Worm (Caenorhabditis elegans) whole organism, L2 larva: Measurements from ENCODE around the gene xbx-3.
"Not testable (repeated sequence)": the region's sequence is repeated elsewhere in the genome, so short reads cannot be mapped to it uniquely, and the experiment has no call there.

ENCODE experiments used
- C34F6.9 ChIP-seq: fragments of 150-350 bp; optimal IDR thresholded peaks from 2 replicates; lab custom pipeline; 2014; ENCODE audit warnings: missing biosample characterization, missing genetic modification characterization
- F13H6.1 ChIP-seq: sonication (generic microtip); optimal IDR thresholded peaks from 2 replicates; lab custom pipeline; 2016; ENCODE audit warnings: missing genetic modification characterization, missing compliant biosample characterization
- R02D3.7 ChIP-seq: fragments of 150-350 bp; optimal IDR thresholded peaks from 2 replicates; lab custom pipeline; 2014; ENCODE audit warnings: missing biosample characterization, missing genetic modification characterization
- Y55F3AM.14 ChIP-seq: fragments of 200-800 bp; sonication (Bioruptor generic); optimal IDR thresholded peaks from 2 replicates; lab custom pipeline; 2018; ENCODE audit warnings: mild to moderate bottlenecking, missing genetic modification characterization, missing compliant biosample characterization
- ZK546.5 ChIP-seq: sonication (generic microtip); optimal IDR thresholded peaks from 2 replicates; lab custom pipeline; 2017; ENCODE audit warnings: missing biosample characterization, missing genetic modification characterization
- aly-2 ChIP-seq: fragments of 150-350 bp; optimal IDR thresholded peaks from 2 replicates; lab custom pipeline; 2014; ENCODE audit warnings: missing biosample characterization, missing genetic modification characterization
- ama-1 ChIP-seq: fragments of 150-350 bp; optimal IDR thresholded peaks from 2 replicates; lab custom pipeline; 2018; ENCODE audit warnings: inconsistent platforms
- blmp-1 ChIP-seq: sonication (generic microtip); optimal IDR thresholded peaks from 2 replicates; lab custom pipeline; 2017; ENCODE audit warnings: missing genetic modification characterization, mild to moderate bottlenecking, missing compliant biosample characterization, antibody characterized with exemption, moderate library complexity; ENCODE audit not compliant: insufficient read depth
- ceh-16 ChIP-seq: fragments of 150-350 bp; optimal IDR thresholded peaks from 2 replicates; lab custom pipeline; 2014; ENCODE audit warnings: missing biosample characterization, missing genetic modification characterization
- ceh-82 ChIP-seq: fragments of 150-350 bp; optimal IDR thresholded peaks from 2 replicates; lab custom pipeline; 2014; ENCODE audit warnings: missing biosample characterization, missing genetic modification characterization
- dmd-4 ChIP-seq: sonication (generic microtip); optimal IDR thresholded peaks from 2 replicates; lab custom pipeline; 2017; ENCODE audit warnings: missing biosample characterization, missing genetic modification characterization
- egl-27 ChIP-seq: sonication (generic microtip); optimal IDR thresholded peaks from 3 replicates; lab custom pipeline; 2017; ENCODE audit warnings: missing biosample characterization, missing genetic modification reagents, missing genetic modification characterization
- elt-1 ChIP-seq: fragments of 150-350 bp; optimal IDR thresholded peaks from 2 replicates; lab custom pipeline; 2014; ENCODE audit warnings: missing biosample characterization, missing genetic modification characterization
- elt-3 ChIP-seq: sonication (generic microtip); optimal IDR thresholded peaks from 2 replicates; lab custom pipeline; 2017; ENCODE audit warnings: missing biosample characterization, missing genetic modification characterization
- fos-1 ChIP-seq: fragments of 150-350 bp; optimal IDR thresholded peaks from 2 replicates; lab custom pipeline; 2014; ENCODE audit warnings: missing biosample characterization, missing genetic modification characterization
- gmeb-1 ChIP-seq: fragments of 150-350 bp; optimal IDR thresholded peaks from 2 replicates; lab custom pipeline; 2014; ENCODE audit warnings: missing biosample characterization, missing genetic modification characterization
- lin-11 ChIP-seq: fragments of 150-350 bp; sonication (generic microtip); optimal IDR thresholded peaks from 2 replicates; lab custom pipeline; 2014; ENCODE audit warnings: missing biosample characterization, missing genetic modification characterization, inconsistent platforms, mixed read lengths
- lin-39 ChIP-seq: fragments of 150-350 bp; optimal IDR thresholded peaks from 2 replicates; lab custom pipeline; 2014; ENCODE audit warnings: missing biosample characterization, missing genetic modification reagents, missing genetic modification characterization
- lsy-2 ChIP-seq, 2 experiments: fragments of 150-350 bp in 1 of 2; sonication (generic microtip) in 1 of 2; optimal IDR thresholded peaks; 2 replicates each; lab custom pipeline; 2014 to 2017; ENCODE audit warnings: missing biosample characterization in 2 of 2, missing genetic modification characterization in 2 of 2
- mab-5 ChIP-seq: fragments of 150-350 bp; optimal IDR thresholded peaks from 2 replicates; lab custom pipeline; 2014; ENCODE audit warnings: missing biosample characterization, missing genetic modification characterization
- mbf-1 ChIP-seq: sonication (generic microtip); optimal IDR thresholded peaks from 2 replicates; lab custom pipeline; 2017; ENCODE audit warnings: missing biosample characterization, missing genetic modification characterization
- nhr-12 ChIP-seq: fragments of 150-350 bp; optimal IDR thresholded peaks from 2 replicates; lab custom pipeline; 2014; ENCODE audit warnings: missing biosample characterization, missing genetic modification characterization
- nhr-129 ChIP-seq: fragments of 150-350 bp; optimal IDR thresholded peaks from 2 replicates; lab custom pipeline; 2014; ENCODE audit warnings: missing biosample characterization, missing genetic modification characterization
- nhr-21 ChIP-seq: fragments of 150-350 bp; optimal IDR thresholded peaks from 2 replicates; lab custom pipeline; 2014; ENCODE audit warnings: missing biosample characterization, missing genetic modification characterization
- nhr-237 ChIP-seq: fragments of 150-350 bp; optimal IDR thresholded peaks from 2 replicates; lab custom pipeline; 2014; ENCODE audit warnings: missing biosample characterization, missing genetic modification characterization
- nhr-25 ChIP-seq: fragments of 150-350 bp; sonication (generic microtip); optimal IDR thresholded peaks from 3 replicates; lab custom pipeline; 2014; ENCODE audit warnings: missing biosample characterization, missing genetic modification characterization
- nhr-6 ChIP-seq: fragments of 150-350 bp; optimal IDR thresholded peaks from 2 replicates; lab custom pipeline; 2014; ENCODE audit warnings: missing biosample characterization, missing genetic modification characterization
- nhr-77 ChIP-seq: fragments of 150-350 bp; optimal IDR thresholded peaks from 2 replicates; lab custom pipeline; 2014; ENCODE audit warnings: missing biosample characterization, missing genetic modification characterization
- peb-1 ChIP-seq: fragments of 150-350 bp; optimal IDR thresholded peaks from 2 replicates; lab custom pipeline; 2014; ENCODE audit warnings: missing biosample characterization, missing genetic modification characterization
- sma-9 ChIP-seq, 2 experiments: fragments of 150-350 bp in 1 of 2; sonication (generic microtip) in 1 of 2; optimal IDR thresholded peaks; 2 replicates each; lab custom pipeline; 2014 to 2016; ENCODE audit warnings: missing genetic modification characterization in 2 of 2, mild to moderate bottlenecking in 1 of 2, missing biosample characterization in 1 of 2, missing compliant biosample characterization in 1 of 2, missing genetic modification reagents in 1 of 2, moderate library complexity in 1 of 2
- snpc-4 ChIP-seq: fragments of 150-350 bp; optimal IDR thresholded peaks from 2 replicates; lab custom pipeline; 2014; ENCODE audit warnings: missing biosample characterization, missing genetic modification characterization
- unc-62 ChIP-seq: fragments of 150-350 bp; optimal IDR thresholded peaks from 2 replicates; lab custom pipeline; 2014; ENCODE audit warnings: missing biosample characterization, missing genetic modification reagents, missing genetic modification characterization
- ztf-1 ChIP-seq: fragments of 200-800 bp; sonication (Bioruptor generic); conservative IDR thresholded peaks from 2 replicates; pipeline ENCODE4 v1.3.6; 2022; ENCODE audit warnings: missing genetic modification characterization, missing compliant biosample characterization
- ztf-4 ChIP-seq: fragments of 150-350 bp; optimal IDR thresholded peaks from 2 replicates; lab custom pipeline; 2014; ENCODE audit warnings: missing biosample characterization, missing genetic modification characterization

Gene xbx-3

DNA sequence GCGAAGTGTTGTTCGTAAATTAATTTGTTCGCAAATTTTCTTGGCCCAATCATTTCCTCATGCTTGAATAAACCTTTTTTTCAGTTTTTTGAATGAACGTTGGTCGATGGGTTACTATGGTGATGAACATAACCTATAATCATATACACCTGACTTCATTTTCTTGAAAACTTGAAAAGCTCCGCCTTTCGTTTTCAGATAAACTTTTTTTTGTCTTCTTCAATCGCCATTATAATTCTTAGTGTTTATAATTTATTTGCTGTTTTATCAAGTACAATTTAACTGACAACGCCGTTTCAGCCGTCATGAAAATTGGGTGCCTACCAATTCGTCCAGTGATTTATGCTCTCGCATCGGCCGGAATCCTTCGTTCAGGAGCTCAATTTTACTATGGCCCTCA is 1.4 kb downstream of the xbx-3 start, which contains the start of gene M04D8.7:
TSS of gene M04D8.7 (plus strand) at position 301 of the 400 bp plus-strand sequence.
- TF ChIP-seq peb-1 (tag; lab: Kevin White, UChicago) (no peak), nhr-25 (tag; lab: Kevin White, UChicago) (no peak), R02D3.7 (no peak), unc-62 (GFP tag; lab: Kevin White, UChicago) (no peak), nhr-129 (tag; lab: Kevin White, UChicago) (no peak), ztf-4 (tag; lab: Kevin White, UChicago) (no peak), ceh-82 (no peak), sma-9 (GFP tag; optimal IDR thresholded peaks at IDR 0.05; lab: Kevin White, UChicago) (no peak), sma-9 (tag; optimal IDR thresholded peaks at IDR 0.05; lab: Kevin White, UChicago) (no peak), ama-1 (lab: Kevin White, UChicago) (no peak), ztf-1 (no peak), dmd-4 (tag; lab: Kevin White, UChicago) (no peak), nhr-77 (tag; lab: Kevin White, UChicago) (no peak)

DNA sequence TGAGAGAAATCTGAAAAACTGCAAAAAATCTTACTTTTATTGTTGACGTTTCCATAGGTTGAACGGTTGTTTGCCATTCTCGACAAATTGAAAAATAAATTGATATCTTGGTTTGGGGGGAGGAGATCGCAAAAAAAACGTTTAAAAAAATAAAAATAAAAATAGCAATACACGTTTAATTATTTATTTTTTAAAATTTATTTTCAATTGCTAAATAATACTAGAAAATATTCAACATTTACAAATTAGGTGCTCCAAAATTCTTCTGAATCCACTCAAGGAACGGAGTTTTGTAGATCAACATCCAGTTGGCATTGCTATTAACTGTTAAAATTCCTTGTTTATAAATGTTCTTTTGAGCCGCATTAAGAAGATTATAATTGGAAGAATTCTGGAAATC is 4.3 kb downstream of the xbx-3 start, which contains the start of gene T16G12.7:
TSS of gene T16G12.7 (minus strand) at position 101 of the 400 bp plus-strand sequence.
- TF ChIP-seq mab-5 (tag; lab: Kevin White, UChicago): no peak
- no peak for TF ChIP-seq elt-1 (tag; lab: Kevin White, UChicago)
- TF ChIP-seq nhr-21 (tag; lab: Kevin White, UChicago): no peak
- no peak for TF ChIP-seq aly-2
- no peak for TF ChIP-seq F13H6.1 (tag; lab: Kevin White, UChicago)
- no peak for TF ChIP-seq elt-3
- TF ChIP-seq lin-39: no peak
- no peak for TF ChIP-seq nhr-77 (tag; lab: Kevin White, UChicago)
- no peak for TF ChIP-seq ztf-4 (tag; lab: Kevin White, UChicago)
- no peak for TF ChIP-seq snpc-4 (tag; lab: Kevin White, UChicago)
- TF ChIP-seq lin-11 (tag; lab: Kevin White, UChicago): no peak

- TF ChIP-seq fos-1 (tag; lab: Kevin White, UChicago) (peak; percentile 94), ZK546.5 (tag; lab: Kevin White, UChicago) (no peak), nhr-12 (tag; lab: Kevin White, UChicago) (no peak), ztf-4 (tag; lab: Kevin White, UChicago) (no peak)
- TF ChIP-seq, all 48 proteins: peak for 1
These were observed 13.9 kb downstream of the xbx-3 start, which contains the start of gene T16G12.1 for ce11 chrIII:10049682-10050081. T16G12.1 (minus strand) TSS chrIII:10049857.

- TF ChIP-seq ama-1 (lab: Kevin White, UChicago); mbf-1 (tag; lab: Kevin White, UChicago); ceh-16 (tag; lab: Kevin White, UChicago): not testable (repeated sequence)
- TF ChIP-seq, all 48 proteins: peak for 0; not testable (repeated sequence) for 48
These were observed 14.6 kb downstream of the xbx-3 start, which contains the start of gene T16G12.3 for ce11 chrIII:10050321-10050720. T16G12.3 (plus strand) TSS chrIII:10050621.

DNA sequence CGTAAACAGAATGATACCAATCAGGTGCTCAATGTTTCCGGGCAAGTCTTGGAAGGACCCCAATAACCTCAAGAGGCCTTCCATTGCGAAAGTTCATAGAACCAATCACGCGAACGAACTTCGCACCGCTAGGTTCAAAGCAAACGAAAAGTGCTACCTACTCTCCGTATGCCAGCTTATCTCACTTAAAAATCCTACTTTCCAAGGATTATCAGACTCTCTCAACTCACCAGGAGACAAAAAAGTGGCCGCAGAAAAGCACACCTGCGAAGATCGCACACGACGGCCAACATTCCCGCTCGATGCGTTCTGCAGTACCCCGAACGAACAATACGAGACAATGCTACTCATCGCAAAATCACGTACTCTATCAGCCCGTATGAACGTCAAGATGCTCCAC is 17.6 kb downstream of the xbx-3 start, which contains the start of gene T16G12.12:
TSS of gene T16G12.12 (plus strand) at position 301 of the 400 bp plus-strand sequence.
- TF ChIP-seq ceh-82; egl-27 (tag; lab: Kevin White, UChicago); lsy-2 (tag; optimal IDR thresholded peaks at IDR 0.05; lab: Kevin White, UChicago): not testable (repeated sequence)

DNA sequence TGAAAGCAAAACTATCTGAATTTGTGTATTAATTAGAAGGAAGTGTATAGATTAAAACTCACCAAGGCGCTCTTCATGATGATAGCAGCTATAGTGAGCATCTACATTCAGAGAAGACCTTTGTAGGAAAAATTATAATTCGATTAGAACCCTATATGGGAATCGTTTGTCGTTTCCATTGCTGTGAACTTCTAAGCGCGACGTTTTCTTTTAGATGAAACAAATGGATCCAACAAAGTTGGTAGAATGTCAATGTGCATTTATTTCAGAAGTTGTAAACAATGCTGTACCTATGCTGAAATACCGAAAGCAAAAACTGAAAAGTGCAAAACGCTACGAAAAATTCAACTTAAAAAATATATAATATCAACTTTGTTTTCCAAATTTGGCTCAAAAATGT is 20.3 kb downstream of the xbx-3 start, which contains the start of gene T16G12.10:
TSS of gene T16G12.10 (minus strand) at position 101 of the 400 bp plus-strand sequence.
- TF ChIP-seq C34F6.9 (tag; lab: Kevin White, UChicago) (no peak), fos-1 (tag; lab: Kevin White, UChicago) (no peak), gmeb-1 (tag; lab: Kevin White, UChicago) (no peak), lsy-2 (tag; optimal IDR thresholded peaks at IDR 0.05; lab: Kevin White, UChicago) (no peak), ztf-1 (no peak), egl-27 (tag; lab: Kevin White, UChicago) (no peak), Y55F3AM.14 (GFP tag; lab: Kevin White, UChicago) (no peak), nhr-237 (tag; lab: Kevin White, UChicago) (no peak), nhr-6 (tag; lab: Kevin White, UChicago) (no peak), ceh-82 (no peak), nhr-77 (tag; lab: Kevin White, UChicago) (no peak), blmp-1 (tag; lab: Kevin White, UChicago) (no peak)
- TF ChIP-seq, all 48 proteins: peak for 0
